Fruit fly (Drosophila melanogaster) whole organism, embryonic: ENCODE results near the gene CG17996.

Experiments used
- Abd-B ChIP-seq: fragments of 200-800 bp; sonication (Bioruptor generic); optimal IDR thresholded peaks from 2 replicates; lab custom pipeline; 2018; ENCODE audit warnings: missing biosample characterization, mild to moderate bottlenecking, missing genetic modification characterization, moderate library complexity
- CG12155 ChIP-seq: fragments of 200-800 bp; sonication (Bioruptor generic); optimal IDR thresholded peaks from 3 replicates; lab custom pipeline; 2016; ENCODE audit warnings: missing biosample characterization, missing genetic modification characterization
- CG17361 ChIP-seq: fragments of 200-800 bp; sonication (Bioruptor generic); IDR thresholded peaks from 3 replicates; pipeline ENCODE4 v1.3.6; 2022; ENCODE audit warnings: missing biosample characterization, missing genetic modification characterization
- CG18599 ChIP-seq: fragments of 200-800 bp; sonication (Bioruptor generic); optimal IDR thresholded peaks from 3 replicates; lab custom pipeline; 2017; ENCODE audit warnings: missing biosample characterization, missing genetic modification characterization, mild to moderate bottlenecking, moderate library complexity, missing genetic modification reagents
- CG2202 ChIP-seq: fragments of 200-800 bp; sonication (Bioruptor generic); optimal IDR thresholded peaks from 2 replicates; lab custom pipeline; 2018; ENCODE audit warnings: missing biosample characterization, mild to moderate bottlenecking, missing genetic modification characterization
- CG2889 ChIP-seq: fragments of 200-800 bp; sonication (Bioruptor generic); IDR thresholded peaks from 3 replicates; pipeline ENCODE4 v1.3.6; 2022; ENCODE audit warnings: missing biosample characterization, missing genetic modification characterization
- CG32532 ChIP-seq: fragments of 200-800 bp; sonication (Bioruptor generic); IDR thresholded peaks from 2 replicates; pipeline ENCODE4 v1.3.6; 2022; ENCODE audit warnings: missing biosample characterization, missing genetic modification characterization
- CG34224 ChIP-seq: fragments of 200-800 bp; sonication (Bioruptor generic); IDR thresholded peaks from 3 replicates; pipeline ENCODE4 v1.3.6; 2022; ENCODE audit warnings: missing biosample characterization, missing genetic modification characterization; ENCODE audit not compliant: partially characterized antibody
- CG34422 ChIP-seq: fragments of 200-800 bp; sonication (Bioruptor generic); IDR thresholded peaks from 3 replicates; pipeline ENCODE4 v1.3.6; 2022; ENCODE audit warnings: missing biosample characterization, missing genetic modification characterization
- CG3726 ChIP-seq: fragments of 200-800 bp; sonication (Bioruptor generic); IDR thresholded peaks from 3 replicates; pipeline ENCODE4, ENCODE4 v1.3.6; 2022; ENCODE audit warnings: missing biosample characterization, missing genetic modification characterization
- CG42726 ChIP-seq: fragments of 200-800 bp; sonication (Bioruptor generic); IDR thresholded peaks from 2 replicates; pipeline ENCODE4 v1.3.6; 2022; ENCODE audit warnings: missing biosample characterization, missing genetic modification characterization; ENCODE audit not compliant: partially characterized antibody
- CG43689 ChIP-seq: fragments of 200-800 bp; sonication (Bioruptor generic); IDR thresholded peaks from 2 replicates; pipeline ENCODE4 v1.3.6; 2022; ENCODE audit warnings: missing biosample characterization, missing genetic modification characterization
- CG4617 ChIP-seq: fragments of 200-800 bp; sonication (Bioruptor generic); optimal IDR thresholded peaks from 3 replicates; lab custom pipeline; 2016; ENCODE audit warnings: missing biosample characterization, missing genetic modification characterization, borderline replicate concordance
- CG6683 ChIP-seq: fragments of 200-800 bp; sonication (Bioruptor generic); optimal IDR thresholded peaks from 2 replicates; lab custom pipeline; 2017; ENCODE audit warnings: missing biosample characterization, mild to moderate bottlenecking, missing genetic modification characterization, missing genetic modification reagents
- CG8765 ChIP-seq: fragments of 200-800 bp; sonication (Bioruptor generic); IDR thresholded peaks from 2 replicates; pipeline ENCODE4 v1.3.6; 2022; ENCODE audit warnings: missing biosample characterization, missing genetic modification characterization
- Dp ChIP-seq: fragments of 200-800 bp; sonication (Bioruptor generic); optimal IDR thresholded peaks from 2 replicates; lab custom pipeline; 2018; ENCODE audit warnings: missing biosample characterization, mild to moderate bottlenecking, missing genetic modification characterization, moderate library complexity
- Ets65A ChIP-seq: fragments of 200-800 bp; sonication (Bioruptor generic); peaks from one replicate; lab custom pipeline; 2016; ENCODE audit warnings: missing biosample characterization, missing genetic modification characterization
- MBD-R2 ChIP-seq: fragments of 200-800 bp; sonication (Bioruptor generic); IDR thresholded peaks from 2 replicates; pipeline ENCODE4 v1.3.6; 2022; ENCODE audit warnings: missing biosample characterization, missing genetic modification characterization
- MESR4 ChIP-seq: fragments of 200-800 bp; sonication (Bioruptor generic); optimal IDR thresholded peaks from 2 replicates; lab custom pipeline; 2018; ENCODE audit warnings: missing biosample characterization, mild to moderate bottlenecking, missing genetic modification characterization, moderate library complexity
- Med ChIP-seq: fragments of 200-800 bp; sonication (Bioruptor generic); peaks from one replicate; lab custom pipeline; 2016; ENCODE audit warnings: missing biosample characterization, missing genetic modification characterization, mild to moderate bottlenecking, inconsistent platforms, moderate library complexity
- Mes4 ChIP-seq: fragments of 200-800 bp; sonication (Bioruptor generic); optimal IDR thresholded peaks from 2 replicates; lab custom pipeline; 2016; ENCODE audit warnings: missing biosample characterization, missing genetic modification characterization
- NFAT ChIP-seq: fragments of 200-800 bp; sonication (Bioruptor generic); IDR thresholded peaks from 2 replicates; pipeline ENCODE4 v1.3.6; 2022; ENCODE audit warnings: missing biosample characterization, missing genetic modification characterization
- Nf-YA ChIP-seq: fragments of 200-800 bp; sonication (Bioruptor generic); IDR thresholded peaks from 2 replicates; pipeline ENCODE4 v1.3.6; 2022; ENCODE audit warnings: missing biosample characterization, missing genetic modification characterization
- Oli ChIP-seq: fragments of 200-800 bp; sonication (Bioruptor generic); optimal IDR thresholded peaks from 2 replicates; lab custom pipeline; 2018; ENCODE audit warnings: missing biosample characterization, mild to moderate bottlenecking, missing genetic modification characterization, moderate library complexity
- Opbp ChIP-seq: fragments of 200-800 bp; sonication (Bioruptor generic); IDR thresholded peaks from 3 replicates; pipeline ENCODE4 v1.3.6; 2022; ENCODE audit warnings: missing biosample characterization, missing genetic modification characterization; ENCODE audit not compliant: partially characterized antibody
- ab ChIP-seq: fragments of 200-800 bp; sonication (Bioruptor generic); optimal IDR thresholded peaks from 2 replicates; lab custom pipeline; 2016; ENCODE audit warnings: missing biosample characterization, missing genetic modification characterization
- abd-A ChIP-seq: fragments of 200-800 bp; sonication (Bioruptor generic); optimal IDR thresholded peaks from 3 replicates; lab custom pipeline; 2019; ENCODE audit warnings: missing biosample characterization, mild to moderate bottlenecking, missing genetic modification characterization, moderate library complexity
- ato ChIP-seq: fragments of 200-800 bp; sonication (Bioruptor generic); IDR thresholded peaks from 2 replicates; pipeline ENCODE4 v1.3.6; 2022; ENCODE audit warnings: missing biosample characterization, missing genetic modification characterization; ENCODE audit not compliant: partially characterized antibody
- da ChIP-seq: fragments of 200-800 bp; sonication (Bioruptor generic); optimal IDR thresholded peaks from 2 replicates; lab custom pipeline; 2016; ENCODE audit warnings: missing biosample characterization, missing genetic modification characterization
- gfzf ChIP-seq: fragments of 200-800 bp; sonication (Bioruptor generic); optimal IDR thresholded peaks from 2 replicates; lab custom pipeline; 2016; ENCODE audit warnings: missing biosample characterization, mild to moderate bottlenecking, missing genetic modification characterization, moderate library complexity
- grn ChIP-seq: fragments of 200-800 bp; sonication (Bioruptor generic); optimal IDR thresholded peaks from 3 replicates; lab custom pipeline; 2017; ENCODE audit warnings: missing biosample characterization, missing genetic modification characterization
- hth ChIP-seq: fragments of >200 bp; optimal IDR thresholded peaks from 2 replicates; lab custom pipeline; 2017; ENCODE audit warnings: inconsistent platforms
- kay ChIP-seq: fragments of 200-800 bp; sonication (Bioruptor generic); optimal IDR thresholded peaks from 2 replicates; lab custom pipeline; 2016; ENCODE audit warnings: missing biosample characterization, missing genetic modification characterization
- knrl ChIP-seq: fragments of 200-800 bp; sonication (Bioruptor generic); IDR thresholded peaks from 3 replicates; pipeline ENCODE4 v1.3.6; 2022; ENCODE audit warnings: missing biosample characterization, missing genetic modification characterization; ENCODE audit not compliant: partially characterized antibody
- odd ChIP-seq: fragments of 200-800 bp; sonication (Bioruptor generic); optimal IDR thresholded peaks from 2 replicates; lab custom pipeline; 2017; ENCODE audit warnings: missing biosample characterization, mild to moderate bottlenecking, missing genetic modification characterization
- otp ChIP-seq: fragments of 200-800 bp; sonication (Bioruptor generic); IDR thresholded peaks from 3 replicates; pipeline ENCODE4, ENCODE4 v1.3.6; 2022; ENCODE audit warnings: missing biosample characterization, missing genetic modification characterization
- pzg ChIP-seq: fragments of 200-800 bp; sonication (Bioruptor generic); optimal IDR thresholded peaks from 3 replicates; lab custom pipeline; 2018; ENCODE audit warnings: missing biosample characterization, mild to moderate bottlenecking, missing genetic modification characterization, moderate library complexity
- sd ChIP-seq: fragments of 200-800 bp; sonication (Bioruptor generic); optimal IDR thresholded peaks from 3 replicates; lab custom pipeline; 2018; ENCODE audit warnings: missing biosample characterization, mild to moderate bottlenecking, missing genetic modification characterization, moderate library complexity
- sob ChIP-seq: fragments of 200-800 bp; sonication (Bioruptor generic); IDR thresholded peaks from 2 replicates; pipeline ENCODE4 v1.3.6; 2022; ENCODE audit warnings: missing biosample characterization, missing genetic modification characterization
- vfl ChIP-seq: fragments of 200-800 bp; sonication (Bioruptor generic); optimal IDR thresholded peaks from 2 replicates; lab custom pipeline; 2016; ENCODE audit warnings: missing biosample characterization, missing genetic modification characterization
- zf30C ChIP-seq: fragments of 200-800 bp; sonication (Bioruptor generic); optimal IDR thresholded peaks from 3 replicates; lab custom pipeline; 2018; ENCODE audit warnings: missing biosample characterization, mild to moderate bottlenecking, missing genetic modification characterization

Gene CG17996

DNA sequence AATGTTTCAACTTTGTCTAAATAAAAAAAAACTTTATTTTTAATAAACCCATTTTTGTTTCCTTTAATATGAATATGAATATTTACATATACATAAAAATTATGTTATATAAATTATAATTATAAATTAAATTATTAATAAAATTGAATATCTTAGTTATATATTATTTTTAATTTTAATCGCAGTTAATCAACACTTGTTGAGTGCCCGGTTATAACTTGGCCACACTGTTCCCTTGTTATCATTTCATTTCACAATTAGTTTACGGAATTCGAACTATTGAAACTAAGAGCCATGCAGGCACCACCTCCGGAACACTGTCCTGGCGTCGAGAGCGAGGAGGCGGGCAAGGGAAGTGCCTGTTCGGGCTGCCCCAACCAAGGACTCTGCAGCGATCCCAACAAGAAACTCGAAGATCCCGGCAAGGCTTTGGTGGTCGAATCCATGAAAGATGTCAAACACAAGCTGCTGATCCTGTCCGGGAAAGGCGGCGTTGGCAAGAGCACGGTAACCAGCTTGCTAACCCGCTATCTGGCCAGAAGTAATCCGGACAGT, 1.6 kb upstream of the CG17996 start, which contains the start of gene Nubp1 (continued):
- TF ChIP-seq CG8765 (GFP tag; lab: Robert Waterston, UW) (no peak), hth (lab: Kevin White, UChicago) (no peak), CG17361 (no peak), Opbp (GFP tag; lab: Robert Waterston, UW) (no peak), Nf-YA (GFP tag; lab: Robert Waterston, UW) (no peak), CG18599 (GFP tag; lab: Kevin White, UChicago) (no peak), CG3726 (GFP tag; lab: Robert Waterston, UW) (no peak), abd-A (no peak), sd (no peak), odd (no peak), CG2202 (no peak), CG32532 (GFP tag; lab: Robert Waterston, UW) (no peak), vfl (GFP tag; lab: Kevin White, UChicago) (no peak), Med (GFP tag; lab: Kevin White, UChicago) (peak; percentile 57), CG4617 (peak; percentile 67), sob (peak; percentile 10; the same call in 1 of the 2 replicates), pzg (GFP tag; lab: Kevin White, UChicago) (peak; percentile 11), otp (no peak), CG34224 (GFP tag; lab: Robert Waterston, UW) (0 out of 3 replicates have a peak, but pooled peaks have one; percentile 31), knrl (GFP tag; lab: Robert Waterston, UW) (no peak)

DNA sequence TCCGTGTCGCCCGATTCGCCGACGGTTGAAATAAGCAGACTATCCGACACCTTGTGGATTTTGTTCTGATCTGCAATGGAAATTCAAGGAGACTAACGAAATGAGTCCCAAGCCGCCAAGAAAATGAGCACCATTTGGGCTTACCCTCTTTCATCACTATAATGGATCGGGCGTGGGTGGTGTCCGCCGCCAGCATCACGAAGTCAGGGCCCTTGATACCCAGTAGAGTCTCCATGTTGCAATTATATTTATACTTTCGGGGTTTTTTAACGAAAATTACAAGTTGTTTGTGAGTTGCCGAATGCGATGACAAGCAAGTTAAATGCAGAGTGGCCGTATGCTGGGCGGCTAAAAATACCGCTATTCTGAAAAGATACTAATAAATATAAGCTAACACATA, 960 bp upstream of the CG17996 start, which contains the start of gene Prosbeta4:
Gene Prosbeta4, minus strand, starts transcription at position 335 of the 400 bp plus-strand sequence.
- TF ChIP-seq ab (GFP tag; lab: Kevin White, UChicago) (no peak), Mes4 (GFP tag; lab: Kevin White, UChicago) (no peak), Oli (tag; lab: Kevin White, UChicago) (no peak), CG4617 (peak; percentile 3), pzg (GFP tag; lab: Kevin White, UChicago) (peak; percentile 15), NFAT (GFP tag; lab: Robert Waterston, UW) (no peak), CG43689 (GFP tag; lab: Robert Waterston, UW) (no peak), Ets65A (GFP tag; lab: Kevin White, UChicago) (no peak), CG2889 (GFP tag; lab: Robert Waterston, UW) (no peak), da (GFP tag; lab: Kevin White, UChicago) (no peak), Dp (GFP tag; lab: Kevin White, UChicago) (peak; percentile 13), Med (GFP tag; lab: Kevin White, UChicago) (no peak), CG34422 (GFP tag; lab: Robert Waterston, UW) (no peak), kay (GFP tag; lab: Kevin White, UChicago) (no peak), odd (no peak), Abd-B (GFP tag; lab: Kevin White, UChicago) (no peak), grn (no peak), MESR4 (GFP tag; lab: Kevin White, UChicago) (peak; percentile 68), zf30C (GFP tag; lab: Kevin White, UChicago) (no peak), MBD-R2 (peak; percentile 50), ato (GFP tag; lab: Robert Waterston, UW) (no peak), gfzf (GFP tag; lab: Kevin White, UChicago) (peak; percentile 42), CG42726 (GFP tag; lab: Robert Waterston, UW) (peak; percentile 10; the same call in 1 of the 2 replicates), CG6683 (GFP tag; lab: Kevin White, UChicago) (no peak), CG12155 (no peak)
